Worm (Caenorhabditis elegans) whole organism, L4/young adult: Measurements from ENCODE around the gene F44G4.7.

Source experiments
- W03F9.2 ChIP-seq: fragments of 150-350 bp; optimal IDR thresholded peaks from 2 replicates; lab custom pipeline; 2014; ENCODE audit warnings: missing biosample characterization, missing genetic modification characterization
- dao-5 ChIP-seq: sonication (generic microtip); optimal IDR thresholded peaks from 2 replicates; lab custom pipeline; 2016; ENCODE audit warnings: missing genotype, missing genetic modification characterization, moderate library complexity, missing compliant biosample characterization
- him-1 ChIP-seq: sonication (generic microtip); optimal IDR thresholded peaks from 2 replicates; lab custom pipeline; 2016; ENCODE audit warnings: missing genotype, missing genetic modification reagents, missing genetic modification characterization, missing compliant biosample characterization

DNA sequence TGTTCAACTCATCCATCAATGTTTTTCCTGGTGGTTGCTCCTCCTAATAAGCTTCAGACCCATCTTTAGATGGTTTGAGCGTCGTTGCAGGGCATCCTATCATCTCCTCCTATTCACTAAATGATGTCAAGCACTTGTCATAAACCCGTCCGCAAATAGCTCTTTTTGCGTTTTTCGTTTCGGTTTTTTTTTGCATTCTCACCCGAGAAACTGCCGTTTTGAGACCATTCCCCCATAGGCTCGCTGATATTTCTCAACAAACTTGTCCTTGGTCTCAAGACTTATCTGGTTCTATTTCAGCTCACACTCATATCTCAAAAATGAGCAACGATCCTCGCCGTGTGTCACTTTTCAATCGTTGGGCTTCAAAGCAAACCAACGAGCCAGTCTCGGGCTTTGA, 44.6 kb downstream of the F44G4.7 start, which contains the start of gene cal-2:
- TF ChIP-seq him-1 (tag; lab: Kevin White, UChicago) (no peak), dao-5 (tag; lab: Kevin White, UChicago) (no peak), W03F9.2 (no peak)
